Fruit fly (Drosophila melanogaster) whole organism, embryonic: Measurements from ENCODE around the gene Cnot4.

Experiments used
- ATbp ChIP-seq: fragments of 200-800 bp; sonication (Bioruptor generic); optimal IDR thresholded peaks from 2 replicates; lab custom pipeline; 2017; ENCODE audit warnings: missing biosample characterization, mild to moderate bottlenecking, missing genetic modification characterization, missing genetic modification reagents
- BEAF-32 ChIP-seq: fragments of 200-800 bp; sonication (Bioruptor generic); optimal IDR thresholded peaks from 3 replicates; lab custom pipeline; 2017; ENCODE audit warnings: missing biosample characterization, missing genetic modification characterization, mild to moderate bottlenecking, moderate library complexity, missing genetic modification reagents
- Bteb2 ChIP-seq: fragments of 200-800 bp; sonication (Bioruptor generic); optimal IDR thresholded peaks from 2 replicates; lab custom pipeline; 2016; ENCODE audit warnings: missing biosample characterization, missing genetic modification characterization
- CG11695 ChIP-seq: fragments of 200-800 bp; sonication (Bioruptor generic); IDR thresholded peaks from 3 replicates; pipeline ENCODE4 v1.3.6; 2022; ENCODE audit warnings: missing biosample characterization, missing genetic modification characterization
- CG12219 ChIP-seq: fragments of 200-800 bp; sonication (Bioruptor generic); optimal IDR thresholded peaks from 3 replicates; lab custom pipeline; 2018; ENCODE audit warnings: missing biosample characterization, mild to moderate bottlenecking, missing genetic modification characterization
- CG14050 ChIP-seq: fragments of 200-800 bp; sonication (Bioruptor generic); IDR thresholded peaks from 3 replicates; pipeline ENCODE4 v1.3.6; 2022; ENCODE audit warnings: missing biosample characterization, missing genetic modification characterization
- CG14710 ChIP-seq: fragments of 200-800 bp; sonication (Bioruptor generic); optimal IDR thresholded peaks from 3 replicates; lab custom pipeline; 2019; ENCODE audit warnings: missing biosample characterization, mild to moderate bottlenecking, missing genetic modification characterization, moderate library complexity
- CG15514 ChIP-seq: fragments of 200-800 bp; sonication (Bioruptor generic); optimal IDR thresholded peaks from 3 replicates; lab custom pipeline; 2017; ENCODE audit warnings: missing biosample characterization, missing genetic modification characterization, mild to moderate bottlenecking, moderate library complexity, missing genetic modification reagents
- CG15601 ChIP-seq: fragments of 200-800 bp; sonication (Bioruptor generic); optimal IDR thresholded peaks from 3 replicates; lab custom pipeline; 2019; ENCODE audit warnings: missing biosample characterization, mild to moderate bottlenecking, missing genetic modification characterization, moderate library complexity
- CG17186 ChIP-seq: fragments of 200-800 bp; sonication (Bioruptor generic); optimal IDR thresholded peaks from 3 replicates; lab custom pipeline; 2017; ENCODE audit warnings: missing biosample characterization, missing genetic modification reagents, missing genetic modification characterization
- CG17385 ChIP-seq: fragments of 200-800 bp; sonication (Bioruptor generic); optimal IDR thresholded peaks from 3 replicates; lab custom pipeline; 2018; ENCODE audit warnings: missing biosample characterization, mild to moderate bottlenecking, missing genetic modification characterization
- CG1792 ChIP-seq: fragments of 200-800 bp; sonication (Bioruptor generic); optimal IDR thresholded peaks from 2 replicates; lab custom pipeline; 2016; ENCODE audit warnings: missing biosample characterization, missing genetic modification characterization
- CG18262 ChIP-seq: fragments of 200-800 bp; optimal IDR thresholded peaks from 3 replicates; lab custom pipeline; 2019; ENCODE audit warnings: missing biosample characterization, mild to moderate bottlenecking, missing genetic modification characterization, moderate library complexity
- CG31441 ChIP-seq: fragments of 200-800 bp; sonication (Bioruptor generic); IDR thresholded peaks from 2 replicates; pipeline ENCODE4 v1.3.6; 2022; ENCODE audit warnings: missing biosample characterization, missing genetic modification characterization
- CG34376 ChIP-seq: fragments of 200-800 bp; sonication (Bioruptor generic); optimal IDR thresholded peaks from 2 replicates; lab custom pipeline; 2018; ENCODE audit warnings: missing biosample characterization, mild to moderate bottlenecking, missing genetic modification characterization
- CG5953 ChIP-seq: fragments of 200-800 bp; sonication (Bioruptor generic); IDR thresholded peaks from 2 replicates; pipeline ENCODE4 v1.3.6; 2022; ENCODE audit warnings: missing biosample characterization, missing genetic modification characterization
- CG6654 ChIP-seq: fragments of 200-800 bp; sonication (Bioruptor generic); optimal IDR thresholded peaks from 2 replicates; lab custom pipeline; 2017; ENCODE audit warnings: missing biosample characterization, mild to moderate bottlenecking, missing genetic modification characterization
- Doc2 ChIP-seq: fragments of 200-800 bp; sonication (Bioruptor generic); IDR thresholded peaks from 2 replicates; pipeline ENCODE4 v1.3.6; 2022; ENCODE audit warnings: missing biosample characterization, missing genetic modification characterization
- Elba2 ChIP-seq: fragments of 200-800 bp; sonication (Bioruptor generic); optimal IDR thresholded peaks from 3 replicates; lab custom pipeline; 2016; ENCODE audit warnings: missing biosample characterization, missing genetic modification characterization
- Gug ChIP-seq: fragments of 200-800 bp; sonication (Bioruptor generic); IDR thresholded peaks from 4 replicates; pipeline ENCODE4 v1.3.6; 2022; ENCODE audit warnings: missing biosample characterization, missing genetic modification characterization
- HLH54F ChIP-seq: fragments of 200-800 bp; sonication (Bioruptor generic); optimal IDR thresholded peaks from 3 replicates; lab custom pipeline; 2016; ENCODE audit warnings: missing biosample characterization, missing genetic modification characterization
- HmgZ ChIP-seq: fragments of 200-800 bp; sonication (Bioruptor generic); optimal IDR thresholded peaks from 2 replicates; lab custom pipeline; 2018; ENCODE audit warnings: missing biosample characterization, mild to moderate bottlenecking, missing genetic modification characterization
- MESR4 ChIP-seq: fragments of 200-800 bp; sonication (Bioruptor generic); optimal IDR thresholded peaks from 2 replicates; lab custom pipeline; 2018; ENCODE audit warnings: missing biosample characterization, mild to moderate bottlenecking, missing genetic modification characterization, moderate library complexity
- Oli ChIP-seq: fragments of 200-800 bp; sonication (Bioruptor generic); optimal IDR thresholded peaks from 2 replicates; lab custom pipeline; 2018; ENCODE audit warnings: missing biosample characterization, mild to moderate bottlenecking, missing genetic modification characterization, moderate library complexity
- Pdp1 ChIP-seq, 2 experiments: fragments of 200-800 bp; sonication (Bioruptor generic); optimal IDR thresholded peaks; 3 replicates each; lab custom pipeline; 2016; ENCODE audit warnings: missing biosample characterization in 2 of 2, missing genetic modification characterization in 2 of 2, mild to moderate bottlenecking in 1 of 2, moderate library complexity in 1 of 2
- Rx ChIP-seq: fragments of 200-800 bp; sonication (Bioruptor generic); IDR thresholded peaks from 2 replicates; pipeline ENCODE4 v1.3.6; 2022; ENCODE audit warnings: missing biosample characterization, missing genetic modification characterization
- Tbp ChIP-seq: fragments of >200 bp; optimal IDR thresholded peaks from 2 replicates; lab custom pipeline; 2018; ENCODE audit warnings: missing biosample characterization, missing genetic modification characterization
- Usf ChIP-seq: fragments of 200-800 bp; sonication (Bioruptor generic); optimal IDR thresholded peaks from 2 replicates; lab custom pipeline; 2017; ENCODE audit warnings: missing genotype, missing biosample characterization, missing genetic modification characterization
- aop ChIP-seq: fragments of 200-800 bp; sonication (Bioruptor generic); IDR thresholded peaks from 2 replicates; pipeline ENCODE4 v1.3.6; 2022; ENCODE audit warnings: missing biosample characterization, missing genetic modification characterization
- az2 ChIP-seq: fragments of 200-800 bp; sonication (Bioruptor generic); optimal IDR thresholded peaks from 3 replicates; lab custom pipeline; 2016; ENCODE audit warnings: missing biosample characterization, missing genetic modification characterization
- btn ChIP-seq: fragments of 200-800 bp; sonication (Bioruptor generic); optimal IDR thresholded peaks from 2 replicates; lab custom pipeline; 2016; ENCODE audit warnings: missing biosample characterization, missing genetic modification characterization
- chm ChIP-seq: fragments of 200-800 bp; sonication (Bioruptor generic); IDR thresholded peaks from 2 replicates; pipeline ENCODE4 v1.3.6; 2022; ENCODE audit warnings: missing biosample characterization, missing genetic modification characterization
- crol ChIP-seq: fragments of 200-800 bp; sonication (Bioruptor generic); IDR thresholded peaks from 2 replicates; pipeline ENCODE4 v1.3.6; 2022; ENCODE audit warnings: missing biosample characterization, missing genetic modification characterization
- dm ChIP-seq: fragments of 200-800 bp; sonication (Bioruptor generic); optimal IDR thresholded peaks from 3 replicates; lab custom pipeline; 2016; ENCODE audit warnings: missing biosample characterization, missing genetic modification characterization
- exex ChIP-seq: fragments of 200-800 bp; sonication (Bioruptor generic); optimal IDR thresholded peaks from 4 replicates; lab custom pipeline; 2018; ENCODE audit warnings: missing biosample characterization, mild to moderate bottlenecking, missing genetic modification characterization, moderate library complexity
- fru ChIP-seq: fragments of >200 bp; optimal IDR thresholded peaks from 2 replicates; lab custom pipeline; 2017
- grau ChIP-seq: fragments of 200-800 bp; optimal IDR thresholded peaks from 3 replicates; lab custom pipeline; 2019; ENCODE audit warnings: missing biosample characterization, mild to moderate bottlenecking, missing genetic modification characterization, moderate library complexity
- gro ChIP-seq: fragments of 200-800 bp; sonication (Bioruptor generic); optimal IDR thresholded peaks from 2 replicates; lab custom pipeline; 2016; ENCODE audit warnings: missing biosample characterization, missing genetic modification characterization
- jing ChIP-seq: fragments of 200-800 bp; sonication (Bioruptor generic); optimal IDR thresholded peaks from 2 replicates; lab custom pipeline; 2018; ENCODE audit warnings: missing biosample characterization, mild to moderate bottlenecking, missing genetic modification characterization
- lilli ChIP-seq: fragments of 200-800 bp; sonication (Bioruptor generic); optimal IDR thresholded peaks from 3 replicates; lab custom pipeline; 2016; ENCODE audit warnings: missing biosample characterization, missing genetic modification characterization
- nom ChIP-seq: fragments of 200-800 bp; sonication (Bioruptor generic); optimal IDR thresholded peaks from 2 replicates; lab custom pipeline; 2017; ENCODE audit warnings: missing biosample characterization, missing genetic modification characterization, mild to moderate bottlenecking, moderate library complexity, missing genetic modification reagents
- sens ChIP-seq: fragments of 200-800 bp; sonication (Bioruptor generic); peaks from one replicate; lab custom pipeline; 2016; ENCODE audit warnings: missing biosample characterization, missing genetic modification characterization
- seq ChIP-seq: fragments of 200-800 bp; sonication (Bioruptor generic); IDR thresholded peaks from 2 replicates; pipeline ENCODE4 v1.3.6; 2022; ENCODE audit warnings: missing biosample characterization, missing genetic modification characterization
- shn ChIP-seq: fragments of 200-800 bp; sonication (Bioruptor generic); optimal IDR thresholded peaks from 3 replicates; lab custom pipeline; 2016; ENCODE audit warnings: missing biosample characterization, missing genetic modification characterization
- tll ChIP-seq, 2 experiments: fragments of 200-800 bp in 1 of 2; fragments of >200 bp in 1 of 2; sonication (Bioruptor generic) in 1 of 2; optimal IDR thresholded peaks; 2 replicates each; lab custom pipeline; 2017 to 2019; ENCODE audit warnings: missing biosample characterization in 2 of 2, missing genetic modification characterization in 2 of 2, mild to moderate bottlenecking in 1 of 2, moderate library complexity in 1 of 2
- tx ChIP-seq: fragments of 200-800 bp; sonication (Bioruptor generic); optimal IDR thresholded peaks from 2 replicates; lab custom pipeline; 2016; ENCODE audit warnings: missing biosample characterization, missing genetic modification characterization
- unc-4 ChIP-seq: fragments of 200-800 bp; sonication (Bioruptor generic); IDR thresholded peaks from 2 replicates; pipeline ENCODE4 v1.3.6; 2022; ENCODE audit warnings: missing biosample characterization, missing genetic modification characterization; ENCODE audit not compliant: partially characterized antibody
- vvl ChIP-seq: fragments of 200-800 bp; sonication (Bioruptor generic); IDR thresholded peaks from 2 replicates; pipeline ENCODE4 v1.3.6; 2022; ENCODE audit warnings: missing biosample characterization, missing genetic modification characterization
- zen ChIP-seq: fragments of 200-800 bp; sonication (Bioruptor generic); optimal IDR thresholded peaks from 3 replicates; lab custom pipeline; 2018; ENCODE audit warnings: missing biosample characterization, mild to moderate bottlenecking, missing genetic modification characterization, moderate library complexity
- zf30C ChIP-seq: fragments of 200-800 bp; sonication (Bioruptor generic); optimal IDR thresholded peaks from 3 replicates; lab custom pipeline; 2018; ENCODE audit warnings: missing biosample characterization, mild to moderate bottlenecking, missing genetic modification characterization

The Cnot4 gene

dm6 chr2L:10395642-10396487 is 651 bp upstream of the Cnot4 start, which contains the start of gene Mdh1 (continued):
- TF ChIP-seq grau (tag; lab: Kevin White, UChicago): no peak
- no peak for TF ChIP-seq CG11695 (GFP tag; lab: Robert Waterston, UW)
- no peak for TF ChIP-seq Usf (GFP tag; lab: Kevin White, UChicago)
- TF ChIP-seq MESR4 (GFP tag; lab: Kevin White, UChicago): peak; percentile 70
- TF ChIP-seq CG5953 (GFP tag; lab: Robert Waterston, UW): no peak
- no peak for TF ChIP-seq CG15601 (tag; lab: Kevin White, UChicago)
- TF ChIP-seq Rx (GFP tag; lab: Robert Waterston, UW): no peak
- no peak for TF ChIP-seq CG1792 (GFP tag; lab: Kevin White, UChicago)
- no peak for TF ChIP-seq btn
- TF ChIP-seq exex: peak; percentile 19
- no peak for TF ChIP-seq Oli (tag; lab: Kevin White, UChicago)
- no peak for TF ChIP-seq Doc2 (GFP tag; lab: Robert Waterston, UW)
- no peak for TF ChIP-seq Gug
- TF ChIP-seq vvl (GFP tag; lab: Robert Waterston, UW): peak; percentile 7; the same call in 1 of the 2 replicates
- no peak for TF ChIP-seq BEAF-32 (GFP tag; lab: Kevin White, UChicago)
- no peak for TF ChIP-seq zen (tag; lab: Kevin White, UChicago)
- TF ChIP-seq tx: no peak
- TF ChIP-seq ATbp: no peak
- peak in 1 of 2 experiments; percentile 88 for TF ChIP-seq Pdp1 (GFP tag; optimal IDR thresholded peaks at IDR 0.05; lab: Kevin White, UChicago)
- no peak for TF ChIP-seq HLH54F (GFP tag; lab: Kevin White, UChicago)
- peak; percentile 92 for TF ChIP-seq Elba2
- TF ChIP-seq shn: no peak
- TF ChIP-seq CG15514 (GFP tag; lab: Kevin White, UChicago): peak; percentile 72
- TF ChIP-seq tll (GFP tag; optimal IDR thresholded peaks at IDR 0.05; lab: Kevin White, UChicago): no peak
- no peak for TF ChIP-seq zf30C (GFP tag; lab: Kevin White, UChicago)
- TF ChIP-seq CG14710: no peak
- TF ChIP-seq sens (GFP tag; lab: Kevin White, UChicago): peak; percentile 75
- peak; percentile 97 for TF ChIP-seq CG31441 (GFP tag; lab: Robert Waterston, UW)
- TF ChIP-seq CG17186 (GFP tag; lab: Kevin White, UChicago): peak; percentile 35
- no peak for TF ChIP-seq crol
- TF ChIP-seq gro (GFP tag; lab: Kevin White, UChicago): no peak
- no peak for TF ChIP-seq CG17385 (GFP tag; lab: Kevin White, UChicago)
- no peak for TF ChIP-seq chm
- no peak for TF ChIP-seq CG18262 (tag; lab: Kevin White, UChicago)
- TF ChIP-seq Tbp (GFP tag; lab: Kevin White, UChicago): no peak
- no peak for TF ChIP-seq fru (lab: Kevin White, UChicago)
- TF ChIP-seq CG34376 (GFP tag; lab: Kevin White, UChicago): peak; percentile 37
- no peak for TF ChIP-seq CG12219 (GFP tag; lab: Kevin White, UChicago)
- TF ChIP-seq CG6654: no peak
- TF ChIP-seq jing (GFP tag; lab: Kevin White, UChicago): no peak
- no peak for TF ChIP-seq CG14050 (GFP tag; lab: Robert Waterston, UW)
- TF ChIP-seq nom: peak; percentile 52
- TF ChIP-seq HmgZ: no peak
- TF ChIP-seq Bteb2 (GFP tag; lab: Kevin White, UChicago): no peak
- no peak for TF ChIP-seq unc-4 (GFP tag; lab: Robert Waterston, UW)
- TF ChIP-seq seq (GFP tag; lab: Robert Waterston, UW): no peak
- no peak for TF ChIP-seq lilli (GFP tag; lab: Kevin White, UChicago)
- no peak for TF ChIP-seq dm (GFP tag; lab: Kevin White, UChicago)
- peak; percentile 8 for TF ChIP-seq az2 (GFP tag; lab: Kevin White, UChicago)
- TF ChIP-seq aop (GFP tag; lab: Robert Waterston, UW): no peak
